Worm (Caenorhabditis elegans) whole organism, mixed stage, embryonic: ENCODE results near the gene R144.11.

Experiments used
- cnd-1 ChIP-seq: fragments of 200-800 bp; sonication (Bioruptor generic); optimal IDR thresholded peaks from 2 replicates; lab custom pipeline; 2018; ENCODE audit warnings: mild to moderate bottlenecking, missing genetic modification characterization, missing compliant biosample characterization
- ham-2 ChIP-seq: fragments of 200-800 bp; sonication (Bioruptor generic); optimal IDR thresholded peaks from 2 replicates; lab custom pipeline; 2018; ENCODE audit warnings: mild to moderate bottlenecking, missing genetic modification characterization, missing compliant biosample characterization
- hlh-1 ChIP-seq: fragments of 150-350 bp; optimal IDR thresholded peaks from 2 replicates; lab custom pipeline; 2014; ENCODE audit warnings: missing biosample characterization, missing genetic modification reagents, missing genetic modification characterization
- lin-32 ChIP-seq: fragments of 200-800 bp; sonication (Bioruptor generic); optimal IDR thresholded peaks from 2 replicates; lab custom pipeline; 2018; ENCODE audit warnings: mild to moderate bottlenecking, missing genetic modification characterization, missing compliant biosample characterization
- nhr-28 ChIP-seq: fragments of 150-350 bp; optimal IDR thresholded peaks from 2 replicates; lab custom pipeline; 2014; ENCODE audit warnings: missing biosample characterization, missing genetic modification characterization
- snpc-4 ChIP-seq: fragments of 150-350 bp; optimal IDR thresholded peaks from 2 replicates; lab custom pipeline; 2014; ENCODE audit warnings: missing biosample characterization, missing genetic modification characterization
- unc-120 ChIP-seq: sonication (generic microtip); optimal IDR thresholded peaks from 2 replicates; lab custom pipeline; 2017; ENCODE audit warnings: missing genetic modification characterization, missing compliant biosample characterization; ENCODE audit not compliant: poor library complexity, severe bottlenecking
- ztf-11 ChIP-seq: fragments of 150-350 bp; optimal IDR thresholded peaks from 2 replicates; lab custom pipeline; 2014; ENCODE audit warnings: missing biosample characterization, missing genetic modification characterization

The R144.11 gene

ce11 chrIII:4962393-4962792 lies 46.2 kb downstream of the R144.11 start, which contains the start of gene vps-22:
TSS of gene vps-22 (minus strand) at chrIII:4962493.
- TF ChIP-seq hlh-1 (tag; lab: Kevin White, UChicago) (no peak), nhr-28 (tag; lab: Kevin White, UChicago) (no peak), ztf-11 (tag; lab: Kevin White, UChicago) (no peak), snpc-4 (tag; lab: Kevin White, UChicago) (no peak)

ce11 chrIII:4961281-4961680 lies 47.3 kb downstream of the R144.11 start:
- no peak for TF ChIP-seq unc-120 (tag; lab: Kevin White, UChicago)
- no peak for TF ChIP-seq lin-32
- TF ChIP-seq ham-2, result no peak

- TF ChIP-seq cnd-1 (tag; lab: Kevin White, UChicago), result no peak
Observed at ce11 chrIII:4960204-4960603, 48.4 kb downstream of the R144.11 start, which contains the start of gene C27F2.4. TSS of gene C27F2.4 (minus strand) at chrIII:4960304.
